Worm (Caenorhabditis elegans) whole organism, L2 larva: Measurements from ENCODE around the gene W02H3.1.

ENCODE experiments used
- C34F6.9 ChIP-seq: fragments of 150-350 bp; optimal IDR thresholded peaks from 2 replicates; lab custom pipeline; 2014; ENCODE audit warnings: missing biosample characterization, missing genetic modification characterization
- F13H6.1 ChIP-seq: sonication (generic microtip); optimal IDR thresholded peaks from 2 replicates; lab custom pipeline; 2016; ENCODE audit warnings: missing genetic modification characterization, missing compliant biosample characterization
- R02D3.7 ChIP-seq: fragments of 150-350 bp; optimal IDR thresholded peaks from 2 replicates; lab custom pipeline; 2014; ENCODE audit warnings: missing biosample characterization, missing genetic modification characterization
- Y55F3AM.14 ChIP-seq: fragments of 200-800 bp; sonication (Bioruptor generic); optimal IDR thresholded peaks from 2 replicates; lab custom pipeline; 2018; ENCODE audit warnings: mild to moderate bottlenecking, missing genetic modification characterization, missing compliant biosample characterization
- ZK546.5 ChIP-seq: sonication (generic microtip); optimal IDR thresholded peaks from 2 replicates; lab custom pipeline; 2017; ENCODE audit warnings: missing biosample characterization, missing genetic modification characterization
- alr-1 ChIP-seq: fragments of 150-350 bp; optimal IDR thresholded peaks from 2 replicates; lab custom pipeline; 2014; ENCODE audit warnings: missing biosample characterization, missing genetic modification characterization
- blmp-1 ChIP-seq: sonication (generic microtip); optimal IDR thresholded peaks from 2 replicates; lab custom pipeline; 2017; ENCODE audit warnings: missing genetic modification characterization, mild to moderate bottlenecking, missing compliant biosample characterization, antibody characterized with exemption, moderate library complexity; ENCODE audit not compliant: insufficient read depth
- ceh-16 ChIP-seq: fragments of 150-350 bp; optimal IDR thresholded peaks from 2 replicates; lab custom pipeline; 2014; ENCODE audit warnings: missing biosample characterization, missing genetic modification characterization
- ceh-82 ChIP-seq: fragments of 150-350 bp; optimal IDR thresholded peaks from 2 replicates; lab custom pipeline; 2014; ENCODE audit warnings: missing biosample characterization, missing genetic modification characterization
- dmd-4 ChIP-seq: sonication (generic microtip); optimal IDR thresholded peaks from 2 replicates; lab custom pipeline; 2017; ENCODE audit warnings: missing biosample characterization, missing genetic modification characterization
- egl-27 ChIP-seq: sonication (generic microtip); optimal IDR thresholded peaks from 3 replicates; lab custom pipeline; 2017; ENCODE audit warnings: missing biosample characterization, missing genetic modification reagents, missing genetic modification characterization
- elt-3 ChIP-seq: sonication (generic microtip); optimal IDR thresholded peaks from 2 replicates; lab custom pipeline; 2017; ENCODE audit warnings: missing biosample characterization, missing genetic modification characterization
- gmeb-1 ChIP-seq: fragments of 150-350 bp; optimal IDR thresholded peaks from 2 replicates; lab custom pipeline; 2014; ENCODE audit warnings: missing biosample characterization, missing genetic modification characterization
- lsy-2 ChIP-seq, 2 experiments: fragments of 150-350 bp in 1 of 2; sonication (generic microtip) in 1 of 2; optimal IDR thresholded peaks; 2 replicates each; lab custom pipeline; 2014 to 2017; ENCODE audit warnings: missing biosample characterization in 2 of 2, missing genetic modification characterization in 2 of 2
- mab-5 ChIP-seq: fragments of 150-350 bp; optimal IDR thresholded peaks from 2 replicates; lab custom pipeline; 2014; ENCODE audit warnings: missing biosample characterization, missing genetic modification characterization
- mbf-1 ChIP-seq: sonication (generic microtip); optimal IDR thresholded peaks from 2 replicates; lab custom pipeline; 2017; ENCODE audit warnings: missing biosample characterization, missing genetic modification characterization
- mdl-1 ChIP-seq, 2 experiments: fragments of 150-350 bp in 1 of 2; sonication (generic microtip) in 1 of 2; optimal IDR thresholded peaks; 2 replicates each; lab custom pipeline; 2017; ENCODE audit warnings: missing biosample characterization in 2 of 2, missing genetic modification characterization in 2 of 2
- nhr-10 ChIP-seq: sonication (generic microtip); optimal IDR thresholded peaks from 2 replicates; lab custom pipeline; 2017; ENCODE audit warnings: missing biosample characterization, missing genetic modification characterization
- nhr-11 ChIP-seq: fragments of 150-350 bp; optimal IDR thresholded peaks from 2 replicates; lab custom pipeline; 2014; ENCODE audit warnings: missing biosample characterization, missing genetic modification characterization
- nhr-12 ChIP-seq: fragments of 150-350 bp; optimal IDR thresholded peaks from 2 replicates; lab custom pipeline; 2014; ENCODE audit warnings: missing biosample characterization, missing genetic modification characterization
- nhr-129 ChIP-seq: fragments of 150-350 bp; optimal IDR thresholded peaks from 2 replicates; lab custom pipeline; 2014; ENCODE audit warnings: missing biosample characterization, missing genetic modification characterization
- nhr-6 ChIP-seq: fragments of 150-350 bp; optimal IDR thresholded peaks from 2 replicates; lab custom pipeline; 2014; ENCODE audit warnings: missing biosample characterization, missing genetic modification characterization
- nhr-77 ChIP-seq: fragments of 150-350 bp; optimal IDR thresholded peaks from 2 replicates; lab custom pipeline; 2014; ENCODE audit warnings: missing biosample characterization, missing genetic modification characterization
- peb-1 ChIP-seq: fragments of 150-350 bp; optimal IDR thresholded peaks from 2 replicates; lab custom pipeline; 2014; ENCODE audit warnings: missing biosample characterization, missing genetic modification characterization
- skn-1 ChIP-seq: sonication (generic microtip); optimal IDR thresholded peaks from 2 replicates; lab custom pipeline; 2017; ENCODE audit warnings: missing biosample characterization, missing genetic modification characterization
- sma-3 ChIP-seq: sonication (generic microtip); optimal IDR thresholded peaks from 2 replicates; lab custom pipeline; 2016; ENCODE audit warnings: missing genetic modification reagents, missing genetic modification characterization, missing compliant biosample characterization
- snpc-4 ChIP-seq: fragments of 150-350 bp; optimal IDR thresholded peaks from 2 replicates; lab custom pipeline; 2014; ENCODE audit warnings: missing biosample characterization, missing genetic modification characterization
- unc-39 ChIP-seq: fragments of 150-350 bp; optimal IDR thresholded peaks from 2 replicates; lab custom pipeline; 2014; ENCODE audit warnings: missing biosample characterization, missing genetic modification characterization
- unc-62 ChIP-seq: fragments of 150-350 bp; optimal IDR thresholded peaks from 2 replicates; lab custom pipeline; 2014; ENCODE audit warnings: missing biosample characterization, missing genetic modification reagents, missing genetic modification characterization
- zag-1 ChIP-seq: fragments of 150-350 bp; optimal IDR thresholded peaks from 2 replicates; lab custom pipeline; 2014; ENCODE audit warnings: missing biosample characterization, missing genetic modification characterization
- ztf-1 ChIP-seq: fragments of 200-800 bp; sonication (Bioruptor generic); conservative IDR thresholded peaks from 2 replicates; pipeline ENCODE4 v1.3.6; 2022; ENCODE audit warnings: missing genetic modification characterization, missing compliant biosample characterization
- ztf-11 ChIP-seq: sonication (generic microtip); optimal IDR thresholded peaks from 2 replicates; lab custom pipeline; 2017; ENCODE audit warnings: missing biosample characterization, missing genetic modification characterization
- ztf-4 ChIP-seq: fragments of 150-350 bp; optimal IDR thresholded peaks from 2 replicates; lab custom pipeline; 2014; ENCODE audit warnings: missing biosample characterization, missing genetic modification characterization

W02H3.1 gene

ce11 chrX:11125520-11125919 is 20.3 kb upstream of the W02H3.1 start, which contains the start of gene alr-1:
alr-1 (minus strand) TSS chrX:11125620.
- TF ChIP-seq snpc-4 (tag; lab: Kevin White, UChicago) = no peak
- TF ChIP-seq ceh-16 (tag; lab: Kevin White, UChicago) = no peak
- no peak for TF ChIP-seq ztf-4 (tag; lab: Kevin White, UChicago)
- no peak for TF ChIP-seq nhr-10
- no peak for TF ChIP-seq nhr-11 (tag; lab: Kevin White, UChicago)
- no peak for TF ChIP-seq skn-1 (tag; lab: Kevin White, UChicago)
- no peak for TF ChIP-seq alr-1 (tag; lab: Kevin White, UChicago)
- TF ChIP-seq ceh-82 (tag; lab: Kevin White, UChicago) = no peak
- no peak for TF ChIP-seq nhr-6 (tag; lab: Kevin White, UChicago)
- TF ChIP-seq blmp-1 (tag; lab: Kevin White, UChicago) = no peak
- TF ChIP-seq zag-1 (tag; lab: Kevin White, UChicago) = no peak
- TF ChIP-seq mdl-1 (tag; optimal IDR thresholded peaks at IDR 0.05; lab: Kevin White, UChicago) = no peak
- TF ChIP-seq R02D3.7 (tag; lab: Kevin White, UChicago) = no peak
- no peak for TF ChIP-seq unc-39

- TF ChIP-seq ceh-16 (tag; lab: Kevin White, UChicago) = no peak
- TF ChIP-seq elt-3 = no peak
- no peak for TF ChIP-seq blmp-1 (tag; lab: Kevin White, UChicago)
- no peak for TF ChIP-seq unc-62 (GFP tag; lab: Kevin White, UChicago)
- TF ChIP-seq nhr-12 (tag; lab: Kevin White, UChicago) = no peak
- no peak for TF ChIP-seq ztf-1
- no peak for TF ChIP-seq ztf-4 (tag; lab: Kevin White, UChicago)
- TF ChIP-seq alr-1 (tag; lab: Kevin White, UChicago) = no peak
- TF ChIP-seq sma-3 (GFP tag; lab: Kevin White, UChicago) = no peak
- TF ChIP-seq F13H6.1 (tag; lab: Kevin White, UChicago) = no peak
Measured at ce11 chrX:11123998-11124397, 18.7 kb upstream of the W02H3.1 start.

- TF ChIP-seq elt-3 (no peak), gmeb-1 (tag; lab: Kevin White, UChicago) (no peak), dmd-4 (tag; lab: Kevin White, UChicago) (no peak), egl-27 (tag; lab: Kevin White, UChicago) (no peak), lsy-2 (tag; optimal IDR thresholded peaks at IDR 0.05; lab: Kevin White, UChicago) (no peak), blmp-1 (tag; lab: Kevin White, UChicago) (no peak), mab-5 (tag; lab: Kevin White, UChicago) (no peak), Y55F3AM.14 (GFP tag; lab: Kevin White, UChicago) (no peak), ztf-11 (no peak), nhr-129 (tag; lab: Kevin White, UChicago) (no peak), alr-1 (tag; lab: Kevin White, UChicago) (no peak)
Measured at ce11 chrX:11122412-11122811, 17.2 kb upstream of the W02H3.1 start.

ce11 chrX:11120808-11121207 is 15.5 kb upstream of the W02H3.1 start, which contains the start of gene R08B4.3:
R08B4.3 (minus strand) TSS chrX:11121005.
- TF ChIP-seq C34F6.9 = no peak
- TF ChIP-seq F13H6.1 (tag; lab: Kevin White, UChicago) = no peak
- TF ChIP-seq mbf-1 (tag; lab: Kevin White, UChicago) = no peak
- peak; percentile 40 for TF ChIP-seq alr-1 (tag; lab: Kevin White, UChicago)
- TF ChIP-seq ZK546.5 (tag; lab: Kevin White, UChicago) = no peak
- no peak for TF ChIP-seq peb-1 (tag; lab: Kevin White, UChicago)

- TF ChIP-seq nhr-77 (tag; lab: Kevin White, UChicago) = no peak
- TF ChIP-seq snpc-4 (tag; lab: Kevin White, UChicago) = no peak
- TF ChIP-seq mbf-1 (tag; lab: Kevin White, UChicago) = no peak
- no peak for TF ChIP-seq mab-5 (tag; lab: Kevin White, UChicago)
- TF ChIP-seq F13H6.1 (tag; lab: Kevin White, UChicago) = no peak
Measured at ce11 chrX:11116723-11117122, 11.5 kb upstream of the W02H3.1 start, which contains the start of gene nlp-66. nlp-66 (minus strand) TSS chrX:11116823.
